Worm (Caenorhabditis elegans) whole organism, L3 larva: ENCODE measurements around the gene clec-208.

Source experiments
- ceh-82 ChIP-seq: fragments of 150-350 bp; optimal IDR thresholded peaks from 2 replicates; lab custom pipeline; 2014; ENCODE audit warnings: missing biosample characterization, missing genetic modification characterization
- nhr-77 ChIP-seq: fragments of 150-350 bp; optimal IDR thresholded peaks from 2 replicates; lab custom pipeline; 2014; ENCODE audit warnings: missing biosample characterization, missing genetic modification characterization

- TF ChIP-seq nhr-77 (tag; lab: Kevin White, UChicago), result no peak
- TF ChIP-seq ceh-82 (tag; lab: Kevin White, UChicago), result no peak
These were observed 1.3 kb downstream of the clec-208 start, which contains the start of gene F36F12.7 for ce11 chrV:2099040-2099439.
